Worm (Caenorhabditis elegans): ENCODE measurements around the gene R09E10.5.

DNA sequence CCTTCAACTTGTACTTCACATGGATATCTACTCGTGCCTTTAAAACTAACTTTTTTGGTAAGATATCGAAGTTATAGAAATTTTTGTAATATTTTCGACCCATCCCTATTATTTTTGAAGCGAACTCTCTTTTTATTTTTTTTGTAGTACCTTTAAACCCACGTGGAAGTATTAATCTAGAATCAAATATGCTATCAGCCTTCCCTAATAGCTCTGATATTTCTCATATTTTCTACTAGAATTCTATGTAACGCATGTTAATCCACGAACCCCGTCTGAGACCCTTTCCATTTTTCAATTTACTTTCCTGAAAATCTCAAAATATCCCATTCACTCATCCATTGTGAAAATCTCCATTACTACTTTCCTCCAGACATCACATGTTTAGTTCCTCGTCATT lies 28.7 kb downstream of the R09E10.5 start:
- TF ChIP-seq gei-8 (GFP tag; optimal IDR thresholded peaks at IDR 0.05): no peak
- no peak for TF ChIP-seq zfp-2 (tag; optimal IDR thresholded peaks at IDR 0.05)
- no peak for TF ChIP-seq saeg-2 (GFP tag; IDR thresholded peaks at IDR 0.05)
- no peak for TF ChIP-seq nhr-28 (tag; optimal IDR thresholded peaks at IDR 0.05)
- TF ChIP-seq aly-2 (tag; optimal IDR thresholded peaks at IDR 0.05): no peak
- no peak for TF ChIP-seq fos-1 (tag; optimal IDR thresholded peaks at IDR 0.05)
- no peak for TF ChIP-seq nhr-76 (tag; optimal IDR thresholded peaks at IDR 0.05)
- no peak for TF ChIP-seq dmd-6 (GFP tag; IDR thresholded peaks at IDR 0.05)
- no peak for TF ChIP-seq zag-1 (tag; optimal IDR thresholded peaks at IDR 0.05)
